Worm (Caenorhabditis elegans): ENCODE measurements around the gene F31E3.12.

ce11 chrIII:6989201-6989600 lies 20.0 kb downstream of the F31E3.12 start:
- no peak for TF ChIP-seq lin-13 (tag; optimal IDR thresholded peaks at IDR 0.05)
- TF ChIP-seq unc-62 (GFP tag; optimal IDR thresholded peaks at IDR 0.05) = no peak
- TF ChIP-seq lsy-2 (tag; optimal IDR thresholded peaks at IDR 0.05) = no peak
- no peak for TF ChIP-seq nhr-28 (tag; optimal IDR thresholded peaks at IDR 0.05)
- no peak for TF ChIP-seq unc-39 (tag; optimal IDR thresholded peaks at IDR 0.05)
- no peak for TF ChIP-seq pha-4 (tag; optimal IDR thresholded peaks at IDR 0.05)
- TF ChIP-seq M03D4.4 (tag; optimal IDR thresholded peaks at IDR 0.05) = no peak
